Worm (Caenorhabditis elegans) whole organism, midembryonic: ENCODE results near the gene Y39B6A.9.

Source experiments
- T22C8.4 ChIP-seq: fragments of 200-800 bp; sonication (Bioruptor generic); IDR thresholded peaks from 2 replicates; pipeline ENCODE4 v1.3.6; 2022; ENCODE audit warnings: missing genetic modification characterization, missing compliant biosample characterization
- cog-1 ChIP-seq: sonication (generic microtip); optimal IDR thresholded peaks from 2 replicates; lab custom pipeline; 2016; ENCODE audit warnings: missing genetic modification characterization, missing compliant biosample characterization
- flt-1 ChIP-seq: fragments of 200-800 bp; sonication (Bioruptor generic); IDR thresholded peaks from 2 replicates; pipeline ENCODE4 v1.3.6; 2022; ENCODE audit warnings: missing genetic modification characterization, missing compliant biosample characterization
- klf-2 ChIP-seq: fragments of 200-800 bp; sonication (Bioruptor generic); conservative IDR thresholded peaks from 2 replicates; pipeline ENCODE4 v1.3.6; 2022; ENCODE audit warnings: missing genetic modification reagents, missing genetic modification characterization, missing compliant biosample characterization
- med-1 ChIP-seq: sonication (generic microtip); optimal IDR thresholded peaks from 2 replicates; lab custom pipeline; 2017; ENCODE audit warnings: missing genetic modification characterization, mild to moderate bottlenecking, missing compliant biosample characterization, antibody characterized with exemption, missing genetic modification reagents; ENCODE audit not compliant: insufficient read depth
- ref-1 ChIP-seq: fragments of 200-800 bp; sonication (Bioruptor generic); conservative IDR thresholded peaks from 2 replicates; pipeline ENCODE4 v1.3.6; 2022; ENCODE audit warnings: missing genetic modification reagents, missing genetic modification characterization, missing compliant biosample characterization
- tab-1 ChIP-seq: fragments of 200-800 bp; sonication (Bioruptor generic); IDR thresholded peaks from 2 replicates; pipeline ENCODE4 v1.3.6; 2022; ENCODE audit warnings: missing genetic modification characterization, missing compliant biosample characterization
- ztf-23 ChIP-seq: fragments of 200-800 bp; sonication (Bioruptor generic); IDR thresholded peaks from 2 replicates; pipeline ENCODE4 v1.3.6; 2022; ENCODE audit warnings: missing genetic modification reagents, missing genetic modification characterization, missing compliant biosample characterization
- ztf-29 ChIP-seq: fragments of 200-800 bp; sonication (Bioruptor generic); IDR thresholded peaks from 2 replicates; pipeline ENCODE4 v1.3.6; 2022; ENCODE audit warnings: missing genetic modification reagents, missing genetic modification characterization, missing compliant biosample characterization

Gene Y39B6A.9

DNA sequence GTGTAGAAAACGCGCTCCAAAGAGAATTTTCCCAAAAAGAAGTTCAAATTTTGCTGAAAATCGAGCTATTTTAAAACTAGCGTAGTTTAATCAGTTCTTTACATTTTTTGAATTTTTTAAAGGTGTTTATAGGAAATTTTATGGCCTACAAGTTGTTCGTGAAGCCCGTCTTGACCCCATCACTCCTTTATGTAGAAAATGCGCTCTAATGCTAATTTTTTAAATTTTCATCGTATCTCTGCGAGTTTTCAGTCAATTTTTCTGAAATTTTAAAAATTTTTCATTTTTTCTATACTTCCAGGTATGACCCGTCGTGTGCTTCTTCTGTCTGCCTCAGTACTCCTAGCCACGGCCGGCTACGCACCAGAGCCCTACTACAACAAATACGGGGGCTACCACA lies at the start of gene Y39B6A.9:
Y39B6A.9 (plus strand) TSS at position 301 of the 400 bp plus-strand sequence.
- TF ChIP-seq ztf-29 (GFP tag; lab: Robert Waterston, UW) = no peak
- TF ChIP-seq cog-1 (tag; lab: Kevin White, UChicago) = no peak
- TF ChIP-seq tab-1 = no peak
- no peak for TF ChIP-seq flt-1 (GFP tag; lab: Robert Waterston, UW)
- no peak for TF ChIP-seq med-1 (GFP tag; lab: Kevin White, UChicago)
- no peak for TF ChIP-seq ztf-23 (GFP tag; lab: Robert Waterston, UW)
- no peak for TF ChIP-seq ref-1 (GFP tag; lab: Robert Waterston, UW)
- TF ChIP-seq T22C8.4 (GFP tag; lab: Robert Waterston, UW) = no peak

ce11 chrV:19087426-19087825 lies 48.9 kb upstream of the Y39B6A.9 start, which contains the start of gene nhr-145:
Gene nhr-145, plus strand, starts transcription at chrV:19087723.
- no peak for TF ChIP-seq ref-1 (GFP tag; lab: Robert Waterston, UW)
- peak; percentile 71 for TF ChIP-seq T22C8.4 (GFP tag; lab: Robert Waterston, UW)

- no peak for TF ChIP-seq T22C8.4 (GFP tag; lab: Robert Waterston, UW)
- TF ChIP-seq ztf-23 (GFP tag; lab: Robert Waterston, UW) = no peak
- no peak for TF ChIP-seq ztf-29 (GFP tag; lab: Robert Waterston, UW)
- TF ChIP-seq flt-1 (GFP tag; lab: Robert Waterston, UW) = no peak
- no peak for TF ChIP-seq klf-2 (GFP tag; lab: Robert Waterston, UW)
Observed at ce11 chrV:19090885-19091284, 45.4 kb upstream of the Y39B6A.9 start.

ce11 chrV:19099504-19099903 lies 36.8 kb upstream of the Y39B6A.9 start:
- TF ChIP-seq tab-1 (no peak), ztf-29 (GFP tag; lab: Robert Waterston, UW) (no peak), T22C8.4 (GFP tag; lab: Robert Waterston, UW) (peak; percentile 98), ref-1 (GFP tag; lab: Robert Waterston, UW) (no peak)

DNA sequence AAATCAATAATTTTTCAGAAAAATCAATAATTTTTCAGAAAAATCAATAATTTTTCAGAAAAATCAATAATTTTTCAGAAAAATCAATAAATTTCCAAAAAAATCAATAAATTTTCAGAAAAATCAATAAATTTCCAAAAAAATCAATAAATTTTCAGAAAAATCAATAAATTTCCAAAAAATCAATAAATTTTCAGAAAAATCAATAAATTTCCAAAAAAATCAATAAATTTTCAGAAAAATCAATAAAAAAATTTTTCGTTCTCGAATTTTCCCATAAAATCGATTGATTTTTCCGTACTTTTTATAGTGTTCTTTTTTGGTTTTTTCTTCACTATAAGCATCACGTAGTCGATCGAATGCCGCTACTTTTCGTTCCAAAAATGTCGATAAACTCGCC lies 36.2 kb upstream of the Y39B6A.9 start:
- TF ChIP-seq T22C8.4 (GFP tag; lab: Robert Waterston, UW) = peak; percentile 98

- peak; percentile 88 for TF ChIP-seq T22C8.4 (GFP tag; lab: Robert Waterston, UW)
Observed at ce11 chrV:19100663-19101062, 35.6 kb upstream of the Y39B6A.9 start.

ce11 chrV:19101589-19102201 lies 34.6 kb upstream of the Y39B6A.9 start, which contains the start of gene zhp-4:
Gene zhp-4, minus strand, starts transcription at chrV:19101786.
- TF ChIP-seq T22C8.4 (GFP tag; lab: Robert Waterston, UW) = peak; percentile 95

DNA sequence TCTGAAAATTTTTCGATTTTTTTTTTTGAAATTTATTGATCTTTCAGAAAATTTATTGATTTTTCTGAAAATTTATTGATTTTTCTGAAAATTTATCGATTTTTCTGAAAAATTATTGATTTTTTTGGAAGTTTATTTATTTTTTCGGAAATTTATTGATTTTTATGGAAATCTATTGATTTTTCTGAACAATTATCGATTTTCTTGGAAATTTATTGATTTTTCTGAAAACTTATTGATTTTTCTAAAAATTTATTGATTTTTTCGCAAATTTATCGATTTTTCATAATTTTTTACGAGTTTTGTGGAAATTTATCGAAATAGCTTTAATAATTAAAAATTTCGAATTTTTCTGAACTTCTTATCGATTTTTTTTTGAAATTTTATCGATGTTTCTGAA lies 29.2 kb upstream of the Y39B6A.9 start:
- TF ChIP-seq klf-2 (GFP tag; lab: Robert Waterston, UW) (no peak), ref-1 (GFP tag; lab: Robert Waterston, UW) (no peak), ztf-23 (GFP tag; lab: Robert Waterston, UW) (no peak), T22C8.4 (GFP tag; lab: Robert Waterston, UW) (peak; percentile 86), ztf-29 (GFP tag; lab: Robert Waterston, UW) (no peak)

- TF ChIP-seq T22C8.4 (GFP tag; lab: Robert Waterston, UW) = peak; percentile 93
Observed at ce11 chrV:19112590-19112989, 23.7 kb upstream of the Y39B6A.9 start.

ce11 chrV:19113639-19114038 lies 22.7 kb upstream of the Y39B6A.9 start:
- TF ChIP-seq T22C8.4 (GFP tag; lab: Robert Waterston, UW) = peak; percentile 99

DNA sequence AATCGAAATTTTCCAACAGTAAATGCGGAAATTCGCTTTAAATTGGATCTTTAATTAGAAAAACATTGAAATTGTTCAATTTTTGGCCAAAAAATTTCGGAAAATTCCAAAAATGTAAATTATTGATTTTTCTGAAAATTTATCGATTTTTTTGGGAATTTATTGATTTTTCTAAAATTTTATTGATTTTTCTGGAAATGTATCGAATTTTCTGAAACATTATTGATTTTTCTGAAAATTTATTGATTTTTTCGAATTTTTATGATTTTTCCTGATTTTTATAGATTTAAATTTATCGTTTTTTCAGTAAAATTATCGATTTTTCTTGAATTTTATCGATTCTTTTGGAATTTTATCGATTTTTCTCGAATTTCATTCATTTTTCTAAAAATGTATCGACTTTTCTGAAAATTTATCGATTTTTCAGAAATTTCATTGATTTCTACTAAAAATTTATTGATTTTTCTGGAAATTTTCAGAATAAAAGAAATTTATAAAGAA lies 19.4 kb upstream of the Y39B6A.9 start:
- TF ChIP-seq klf-2 (GFP tag; lab: Robert Waterston, UW) = no peak
- no peak for TF ChIP-seq flt-1 (GFP tag; lab: Robert Waterston, UW)
- TF ChIP-seq T22C8.4 (GFP tag; lab: Robert Waterston, UW) = peak; percentile 89

DNA sequence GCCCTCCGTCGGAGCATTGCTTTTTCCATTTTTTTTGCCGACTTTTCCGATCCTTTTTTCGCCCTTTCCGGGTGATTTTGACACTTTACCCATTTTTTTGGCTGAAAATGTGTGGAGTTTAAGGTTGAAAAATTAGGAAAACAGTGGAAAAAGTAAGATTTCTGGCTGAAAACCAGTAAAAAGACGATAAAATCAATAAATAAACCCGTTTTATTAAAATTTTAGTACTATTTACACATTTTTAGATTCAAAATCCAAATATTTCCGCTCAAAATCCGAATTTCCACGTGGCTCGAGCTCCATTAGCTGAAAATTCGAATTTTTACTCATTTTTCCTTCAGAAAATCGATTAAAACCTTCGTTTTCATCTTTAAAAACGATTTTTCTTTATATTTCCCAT lies 18.0 kb upstream of the Y39B6A.9 start, which contains the start of gene pro-3:
pro-3 (minus strand) TSS at position 101 of the 400 bp plus-strand sequence.
- no peak for TF ChIP-seq tab-1
- no peak for TF ChIP-seq cog-1 (tag; lab: Kevin White, UChicago)
- no peak for TF ChIP-seq ztf-23 (GFP tag; lab: Robert Waterston, UW)
- no peak for TF ChIP-seq ztf-29 (GFP tag; lab: Robert Waterston, UW)
- no peak for TF ChIP-seq klf-2 (GFP tag; lab: Robert Waterston, UW)
- no peak for TF ChIP-seq ref-1 (GFP tag; lab: Robert Waterston, UW)
- no peak for TF ChIP-seq T22C8.4 (GFP tag; lab: Robert Waterston, UW)
- TF ChIP-seq med-1 (GFP tag; lab: Kevin White, UChicago) = no peak
- TF ChIP-seq flt-1 (GFP tag; lab: Robert Waterston, UW) = no peak
